Worm (Caenorhabditis elegans) whole organism, L4/young adult: Measurements from ENCODE around the gene metl-5.

Experiments used
- W03F9.2 ChIP-seq: fragments of 150-350 bp; optimal IDR thresholded peaks from 2 replicates; lab custom pipeline; 2014; ENCODE audit warnings: missing biosample characterization, missing genetic modification characterization
- dao-5 ChIP-seq: sonication (generic microtip); optimal IDR thresholded peaks from 2 replicates; lab custom pipeline; 2016; ENCODE audit warnings: missing genotype, missing genetic modification characterization, moderate library complexity, missing compliant biosample characterization
- him-1 ChIP-seq: sonication (generic microtip); optimal IDR thresholded peaks from 2 replicates; lab custom pipeline; 2016; ENCODE audit warnings: missing genotype, missing genetic modification reagents, missing genetic modification characterization, missing compliant biosample characterization

DNA sequence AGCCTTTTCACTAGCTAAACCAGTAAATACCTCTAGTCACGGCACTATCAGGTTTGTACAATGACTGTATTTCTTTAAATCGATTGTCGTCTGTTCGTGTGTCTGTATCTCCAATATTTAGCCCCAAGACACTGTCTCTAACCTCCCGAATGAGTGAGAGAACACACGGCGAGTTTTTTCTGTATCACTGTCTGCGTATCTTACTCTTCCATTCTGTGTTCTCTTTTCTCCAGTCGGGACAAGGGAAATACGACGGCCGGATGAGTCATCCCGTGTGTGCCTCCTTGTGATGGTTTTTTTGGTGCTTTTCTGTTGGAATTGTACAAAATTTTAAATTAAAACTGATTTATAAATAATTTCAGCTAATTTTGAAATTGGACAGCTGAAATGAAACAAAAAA lies 6.8 kb upstream of the metl-5 start:
- TF ChIP-seq dao-5 (tag; lab: Kevin White, UChicago) (no peak), him-1 (tag; lab: Kevin White, UChicago) (no peak), W03F9.2 (tag; lab: Kevin White, UChicago) (peak; percentile 33)
